Fruit fly (Drosophila melanogaster): ENCODE results near the gene Sap47.

Gene Sap47

DNA sequence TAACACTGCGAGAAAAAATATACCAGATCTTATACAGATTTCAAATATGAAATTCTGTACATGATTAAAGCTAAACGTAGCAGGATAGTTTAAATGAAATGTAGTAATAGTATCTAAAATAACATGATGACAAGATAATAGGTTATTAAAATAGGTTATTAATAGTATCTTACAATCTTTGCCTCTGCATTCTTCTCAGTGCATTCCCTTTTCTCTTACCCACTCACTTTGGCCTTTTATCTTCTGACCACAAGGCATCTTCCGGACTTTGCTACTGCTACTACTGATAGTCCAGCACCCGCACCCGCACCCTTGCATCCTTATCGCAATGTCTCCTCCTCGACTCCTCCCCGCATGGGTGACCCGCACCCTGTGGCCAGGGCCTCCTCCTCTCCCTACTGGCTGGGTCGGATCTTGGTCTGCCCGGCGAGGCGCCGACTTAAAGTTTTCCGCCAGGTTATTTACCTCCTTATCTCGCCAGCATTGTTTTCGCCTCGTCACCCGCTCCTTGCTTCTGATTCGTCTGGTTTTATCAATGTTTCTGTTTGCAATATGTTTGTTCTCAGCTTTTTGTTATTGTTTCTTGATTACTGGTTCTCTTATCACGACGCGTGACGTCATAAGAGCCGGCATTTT, 49.7 kb downstream of the Sap47 start (continued):
- no peak for TF ChIP-seq CG17912 (GFP tag; optimal IDR thresholded peaks at IDR 0.05)
- no peak for TF ChIP-seq hb (GFP tag; IDR thresholded peaks at IDR 0.05; ENCODE audit: partially characterized antibody)
- no peak for TF ChIP-seq sd (tag; optimal IDR thresholded peaks at IDR 0.05)
- TF ChIP-seq slp2 (GFP tag; optimal IDR thresholded peaks at IDR 0.05), result peak; percentile 7
- peak; percentile 43 for TF ChIP-seq Hsf (GFP tag; optimal IDR thresholded peaks at IDR 0.05)
- no peak for TF ChIP-seq CG15514 (GFP tag; optimal IDR thresholded peaks at IDR 0.05)
- TF ChIP-seq CG17829 (tag; optimal IDR thresholded peaks at IDR 0.05), result peak; percentile 58
- no peak for TF ChIP-seq sima (GFP tag; optimal IDR thresholded peaks at IDR 0.05)
- peak; percentile 65 for TF ChIP-seq dmrt99B (tag; optimal IDR thresholded peaks at IDR 0.05)
- no peak for TF ChIP-seq gcm2 (GFP tag; optimal IDR thresholded peaks at IDR 0.05)
- no peak for TF ChIP-seq ci (GFP tag; IDR thresholded peaks at IDR 0.05)
- no peak for TF ChIP-seq YL-1 (GFP tag; optimal IDR thresholded peaks at IDR 0.05)
- no peak for TF ChIP-seq vnd (GFP tag; IDR thresholded peaks at IDR 0.05; ENCODE audit: partially characterized antibody)
- TF ChIP-seq CG1647 (GFP tag; optimal IDR thresholded peaks at IDR 0.05), result no peak
- no peak for TF ChIP-seq D19B (GFP tag; optimal IDR thresholded peaks at IDR 0.05)
- TF ChIP-seq CG10147 (GFP tag; optimal IDR thresholded peaks at IDR 0.05), result no peak
- no peak for TF ChIP-seq Pdp1 (GFP tag; optimal IDR thresholded peaks at IDR 0.05)
- no peak; the same call in 1 of the 2 replicates for TF ChIP-seq onecut (GFP tag; IDR thresholded peaks at IDR 0.05)
- no peak for TF ChIP-seq bbx (GFP tag; IDR thresholded peaks at IDR 0.05; ENCODE audit: partially characterized antibody)
- no peak for TF ChIP-seq Hand (GFP tag; optimal IDR thresholded peaks at IDR 0.05)
- TF ChIP-seq Doc2 (GFP tag; IDR thresholded peaks at IDR 0.05), result no peak
- peak; percentile 43 for TF ChIP-seq Fer3 (tag; optimal IDR thresholded peaks at IDR 0.05)
- no peak for TF ChIP-seq Gsc (GFP tag; IDR thresholded peaks at IDR 0.05)
- no peak for TF ChIP-seq MTF-1 (GFP tag; optimal IDR thresholded peaks at IDR 0.05; ENCODE audit: borderline replicate concordance)
- TF ChIP-seq gce (GFP tag; IDR thresholded peaks at IDR 0.05), result no peak
- peak; percentile 52 for TF ChIP-seq Oli (tag; optimal IDR thresholded peaks at IDR 0.05)
- no peak for TF ChIP-seq crp (GFP tag; optimal IDR thresholded peaks at IDR 0.05)
- no peak for TF ChIP-seq Kr (GFP tag; optimal IDR thresholded peaks at IDR 0.05)
- no peak for TF ChIP-seq ken (GFP tag; IDR thresholded peaks at IDR 0.05)
- TF ChIP-seq NfI (GFP tag; optimal IDR thresholded peaks at IDR 0.05), result no peak
- TF ChIP-seq pnt (GFP tag; optimal IDR thresholded peaks at IDR 0.05), result no peak
- TF ChIP-seq CG13287 (GFP tag; IDR thresholded peaks at IDR 0.05; ENCODE audit: partially characterized antibody), result no peak
- no peak; the same call in 2 of the 3 replicates for TF ChIP-seq CG11695 (GFP tag; IDR thresholded peaks at IDR 0.05)
- TF ChIP-seq CG4707 (GFP tag; optimal IDR thresholded peaks at IDR 0.05), result no peak
- no peak for TF ChIP-seq CG10565 (GFP tag; optimal IDR thresholded peaks at IDR 0.05)
- TF ChIP-seq twi (tag; optimal IDR thresholded peaks at IDR 0.05), result no peak
- TF ChIP-seq CG8281 (tag; optimal IDR thresholded peaks at IDR 0.05), result no peak
- TF ChIP-seq jigr1 (GFP tag; IDR thresholded peaks at IDR 0.05), result no peak
- TF ChIP-seq CG1529 (GFP tag; optimal IDR thresholded peaks at IDR 0.05), result no peak
- peak; percentile 37 for TF ChIP-seq cwo (GFP tag; optimal IDR thresholded peaks at IDR 0.05)
- TF ChIP-seq dati (GFP tag; IDR thresholded peaks at IDR 0.05), result 0 out of 2 replicates have a peak, but pooled peaks have one; percentile 16
- no peak for TF ChIP-seq da (GFP tag; optimal IDR thresholded peaks at IDR 0.05)
- TF ChIP-seq CG4854 (GFP tag; optimal IDR thresholded peaks at IDR 0.05), result no peak
- TF ChIP-seq odd (GFP tag; optimal IDR thresholded peaks at IDR 0.05), result peak; percentile 4
- TF ChIP-seq fru (optimal IDR thresholded peaks at IDR 0.05), result no peak
- TF ChIP-seq nmo (GFP tag; optimal IDR thresholded peaks at IDR 0.05), result peak; percentile 73
- no peak for TF ChIP-seq CG6654 (GFP tag; optimal IDR thresholded peaks at IDR 0.05)
- peak; percentile 39; the same call in 2 of the 3 replicates for TF ChIP-seq tgo (GFP tag; IDR thresholded peaks at IDR 0.05)
- TF ChIP-seq CG10654 (GFP tag; optimal IDR thresholded peaks at IDR 0.05), result no peak
- TF ChIP-seq CG3065 (GFP tag; optimal IDR thresholded peaks at IDR 0.05), result no peak

Data from whole organism, embryonic.